Fruit fly (Drosophila melanogaster): ENCODE measurements around the gene CG1486.

- TF ChIP-seq psq (optimal IDR thresholded peaks at IDR 0.05) (no peak), usp (GFP tag; optimal IDR thresholded peaks at IDR 0.05) (no peak), Dll (optimal IDR thresholded peaks at IDR 0.05) (no peak)
These were observed 10.8 kb downstream of the CG1486 start for dm6 chrX:21334522-21335104.
